Worm (Caenorhabditis elegans) whole organism, L2 larva: ENCODE data around the gene C44C1.1.
A peak's percentile ranks its signal among the peaks of the same experiment; 100 is the strongest.

Experiments
- C34F6.9 ChIP-seq: fragments of 150-350 bp; optimal IDR thresholded peaks from 2 replicates; lab custom pipeline; 2014; ENCODE audit warnings: missing biosample characterization, missing genetic modification characterization
- F13H6.1 ChIP-seq: sonication (generic microtip); optimal IDR thresholded peaks from 2 replicates; lab custom pipeline; 2016; ENCODE audit warnings: missing genetic modification characterization, missing compliant biosample characterization
- R02D3.7 ChIP-seq: fragments of 150-350 bp; optimal IDR thresholded peaks from 2 replicates; lab custom pipeline; 2014; ENCODE audit warnings: missing biosample characterization, missing genetic modification characterization
- Y55F3AM.14 ChIP-seq: fragments of 200-800 bp; sonication (Bioruptor generic); optimal IDR thresholded peaks from 2 replicates; lab custom pipeline; 2018; ENCODE audit warnings: mild to moderate bottlenecking, missing genetic modification characterization, missing compliant biosample characterization
- alr-1 ChIP-seq: fragments of 150-350 bp; optimal IDR thresholded peaks from 2 replicates; lab custom pipeline; 2014; ENCODE audit warnings: missing biosample characterization, missing genetic modification characterization
- aly-2 ChIP-seq: fragments of 150-350 bp; optimal IDR thresholded peaks from 2 replicates; lab custom pipeline; 2014; ENCODE audit warnings: missing biosample characterization, missing genetic modification characterization
- ama-1 ChIP-seq: fragments of 150-350 bp; optimal IDR thresholded peaks from 2 replicates; lab custom pipeline; 2018; ENCODE audit warnings: inconsistent platforms
- blmp-1 ChIP-seq: sonication (generic microtip); optimal IDR thresholded peaks from 2 replicates; lab custom pipeline; 2017; ENCODE audit warnings: missing genetic modification characterization, mild to moderate bottlenecking, missing compliant biosample characterization, antibody characterized with exemption, moderate library complexity; ENCODE audit not compliant: insufficient read depth
- ceh-16 ChIP-seq: fragments of 150-350 bp; optimal IDR thresholded peaks from 2 replicates; lab custom pipeline; 2014; ENCODE audit warnings: missing biosample characterization, missing genetic modification characterization
- ceh-82 ChIP-seq: fragments of 150-350 bp; optimal IDR thresholded peaks from 2 replicates; lab custom pipeline; 2014; ENCODE audit warnings: missing biosample characterization, missing genetic modification characterization
- crh-2 ChIP-seq: sonication (generic microtip); optimal IDR thresholded peaks from 2 replicates; lab custom pipeline; 2017; ENCODE audit warnings: missing biosample characterization, missing genetic modification characterization
- dmd-4 ChIP-seq: sonication (generic microtip); optimal IDR thresholded peaks from 2 replicates; lab custom pipeline; 2017; ENCODE audit warnings: missing biosample characterization, missing genetic modification characterization
- egl-27 ChIP-seq: sonication (generic microtip); optimal IDR thresholded peaks from 3 replicates; lab custom pipeline; 2017; ENCODE audit warnings: missing biosample characterization, missing genetic modification reagents, missing genetic modification characterization
- elt-1 ChIP-seq: fragments of 150-350 bp; optimal IDR thresholded peaks from 2 replicates; lab custom pipeline; 2014; ENCODE audit warnings: missing biosample characterization, missing genetic modification characterization
- elt-3 ChIP-seq: sonication (generic microtip); optimal IDR thresholded peaks from 2 replicates; lab custom pipeline; 2017; ENCODE audit warnings: missing biosample characterization, missing genetic modification characterization
- fos-1 ChIP-seq: fragments of 150-350 bp; optimal IDR thresholded peaks from 2 replicates; lab custom pipeline; 2014; ENCODE audit warnings: missing biosample characterization, missing genetic modification characterization
- gmeb-1 ChIP-seq: fragments of 150-350 bp; optimal IDR thresholded peaks from 2 replicates; lab custom pipeline; 2014; ENCODE audit warnings: missing biosample characterization, missing genetic modification characterization
- lin-11 ChIP-seq: fragments of 150-350 bp; sonication (generic microtip); optimal IDR thresholded peaks from 2 replicates; lab custom pipeline; 2014; ENCODE audit warnings: missing biosample characterization, missing genetic modification characterization, inconsistent platforms, mixed read lengths
- lin-13 ChIP-seq: fragments of 150-350 bp; optimal IDR thresholded peaks from 2 replicates; lab custom pipeline; 2014; ENCODE audit warnings: missing biosample characterization, missing genetic modification reagents, missing genetic modification characterization
- lin-39 ChIP-seq: fragments of 150-350 bp; optimal IDR thresholded peaks from 2 replicates; lab custom pipeline; 2014; ENCODE audit warnings: missing biosample characterization, missing genetic modification reagents, missing genetic modification characterization
- lsy-2 ChIP-seq, 2 experiments: fragments of 150-350 bp in 1 of 2; sonication (generic microtip) in 1 of 2; optimal IDR thresholded peaks; 2 replicates each; lab custom pipeline; 2014 to 2017; ENCODE audit warnings: missing biosample characterization in 2 of 2, missing genetic modification characterization in 2 of 2
- mab-5 ChIP-seq: fragments of 150-350 bp; optimal IDR thresholded peaks from 2 replicates; lab custom pipeline; 2014; ENCODE audit warnings: missing biosample characterization, missing genetic modification characterization
- mbf-1 ChIP-seq: sonication (generic microtip); optimal IDR thresholded peaks from 2 replicates; lab custom pipeline; 2017; ENCODE audit warnings: missing biosample characterization, missing genetic modification characterization
- mdl-1 ChIP-seq, 2 experiments: fragments of 150-350 bp in 1 of 2; sonication (generic microtip) in 1 of 2; optimal IDR thresholded peaks; 2 replicates each; lab custom pipeline; 2017; ENCODE audit warnings: missing biosample characterization in 2 of 2, missing genetic modification characterization in 2 of 2
- nhr-10 ChIP-seq: sonication (generic microtip); optimal IDR thresholded peaks from 2 replicates; lab custom pipeline; 2017; ENCODE audit warnings: missing biosample characterization, missing genetic modification characterization
- nhr-11 ChIP-seq: fragments of 150-350 bp; optimal IDR thresholded peaks from 2 replicates; lab custom pipeline; 2014; ENCODE audit warnings: missing biosample characterization, missing genetic modification characterization
- nhr-12 ChIP-seq: fragments of 150-350 bp; optimal IDR thresholded peaks from 2 replicates; lab custom pipeline; 2014; ENCODE audit warnings: missing biosample characterization, missing genetic modification characterization
- nhr-129 ChIP-seq: fragments of 150-350 bp; optimal IDR thresholded peaks from 2 replicates; lab custom pipeline; 2014; ENCODE audit warnings: missing biosample characterization, missing genetic modification characterization
- nhr-21 ChIP-seq: fragments of 150-350 bp; optimal IDR thresholded peaks from 2 replicates; lab custom pipeline; 2014; ENCODE audit warnings: missing biosample characterization, missing genetic modification characterization
- nhr-23 ChIP-seq: fragments of 150-350 bp; optimal IDR thresholded peaks from 2 replicates; lab custom pipeline; 2014; ENCODE audit warnings: missing biosample characterization, missing genetic modification reagents, missing genetic modification characterization
- nhr-237 ChIP-seq: fragments of 150-350 bp; optimal IDR thresholded peaks from 2 replicates; lab custom pipeline; 2014; ENCODE audit warnings: missing biosample characterization, missing genetic modification characterization
- nhr-25 ChIP-seq: fragments of 150-350 bp; sonication (generic microtip); optimal IDR thresholded peaks from 3 replicates; lab custom pipeline; 2014; ENCODE audit warnings: missing biosample characterization, missing genetic modification characterization
- nhr-6 ChIP-seq: fragments of 150-350 bp; optimal IDR thresholded peaks from 2 replicates; lab custom pipeline; 2014; ENCODE audit warnings: missing biosample characterization, missing genetic modification characterization
- nhr-77 ChIP-seq: fragments of 150-350 bp; optimal IDR thresholded peaks from 2 replicates; lab custom pipeline; 2014; ENCODE audit warnings: missing biosample characterization, missing genetic modification characterization
- peb-1 ChIP-seq: fragments of 150-350 bp; optimal IDR thresholded peaks from 2 replicates; lab custom pipeline; 2014; ENCODE audit warnings: missing biosample characterization, missing genetic modification characterization
- sem-4 ChIP-seq: fragments of 150-350 bp; optimal IDR thresholded peaks from 2 replicates; lab custom pipeline; 2014; ENCODE audit warnings: missing biosample characterization, missing genetic modification reagents, missing genetic modification characterization
- skn-1 ChIP-seq: sonication (generic microtip); optimal IDR thresholded peaks from 2 replicates; lab custom pipeline; 2017; ENCODE audit warnings: missing biosample characterization, missing genetic modification characterization
- sma-3 ChIP-seq: sonication (generic microtip); optimal IDR thresholded peaks from 2 replicates; lab custom pipeline; 2016; ENCODE audit warnings: missing genetic modification reagents, missing genetic modification characterization, missing compliant biosample characterization
- sma-9 ChIP-seq, 2 experiments: fragments of 150-350 bp in 1 of 2; sonication (generic microtip) in 1 of 2; optimal IDR thresholded peaks; 2 replicates each; lab custom pipeline; 2014 to 2016; ENCODE audit warnings: missing genetic modification characterization in 2 of 2, mild to moderate bottlenecking in 1 of 2, missing biosample characterization in 1 of 2, missing compliant biosample characterization in 1 of 2, missing genetic modification reagents in 1 of 2, moderate library complexity in 1 of 2
- snpc-4 ChIP-seq: fragments of 150-350 bp; optimal IDR thresholded peaks from 2 replicates; lab custom pipeline; 2014; ENCODE audit warnings: missing biosample characterization, missing genetic modification characterization
- unc-39 ChIP-seq: fragments of 150-350 bp; optimal IDR thresholded peaks from 2 replicates; lab custom pipeline; 2014; ENCODE audit warnings: missing biosample characterization, missing genetic modification characterization
- unc-55 ChIP-seq: fragments of 150-350 bp; sonication (generic microtip); optimal IDR thresholded peaks from 3 replicates; lab custom pipeline; 2014; ENCODE audit warnings: missing biosample characterization, missing genetic modification reagents, missing genetic modification characterization
- unc-62 ChIP-seq: fragments of 150-350 bp; optimal IDR thresholded peaks from 2 replicates; lab custom pipeline; 2014; ENCODE audit warnings: missing biosample characterization, missing genetic modification reagents, missing genetic modification characterization
- zag-1 ChIP-seq: fragments of 150-350 bp; optimal IDR thresholded peaks from 2 replicates; lab custom pipeline; 2014; ENCODE audit warnings: missing biosample characterization, missing genetic modification characterization
- ztf-1 ChIP-seq: fragments of 200-800 bp; sonication (Bioruptor generic); conservative IDR thresholded peaks from 2 replicates; pipeline ENCODE4 v1.3.6; 2022; ENCODE audit warnings: missing genetic modification characterization, missing compliant biosample characterization
- ztf-11 ChIP-seq: sonication (generic microtip); optimal IDR thresholded peaks from 2 replicates; lab custom pipeline; 2017; ENCODE audit warnings: missing biosample characterization, missing genetic modification characterization
- ztf-4 ChIP-seq: fragments of 150-350 bp; optimal IDR thresholded peaks from 2 replicates; lab custom pipeline; 2014; ENCODE audit warnings: missing biosample characterization, missing genetic modification characterization

The C44C1.1 gene

ce11 chrX:980252-981009 is at the start of gene C44C1.1:
Gene C44C1.1 (plus strand): TSS chrX:980776.
- TF ChIP-seq lin-13 (GFP tag; lab: Kevin White, UChicago): no peak
- peak; percentile 36 for TF ChIP-seq ceh-16 (tag; lab: Kevin White, UChicago)
- peak; percentile 52 for TF ChIP-seq nhr-25 (tag; lab: Kevin White, UChicago)
- TF ChIP-seq ztf-11 (tag; lab: Kevin White, UChicago): no peak
- no peak for TF ChIP-seq snpc-4 (tag; lab: Kevin White, UChicago)
- TF ChIP-seq unc-39 (tag; lab: Kevin White, UChicago): no peak
- no peak for TF ChIP-seq sem-4 (tag; lab: Kevin White, UChicago)
- no peak for TF ChIP-seq mdl-1 (tag; optimal IDR thresholded peaks at IDR 0.05; lab: Kevin White, UChicago)
- peak; percentile 7 for TF ChIP-seq sma-3 (GFP tag; lab: Kevin White, UChicago)
- TF ChIP-seq lin-11 (tag; lab: Kevin White, UChicago): no peak
- TF ChIP-seq nhr-129 (tag; lab: Kevin White, UChicago): peak; percentile 35
- TF ChIP-seq mbf-1 (tag; lab: Kevin White, UChicago): no peak
- TF ChIP-seq aly-2 (tag; lab: Kevin White, UChicago): no peak
- TF ChIP-seq elt-3 (tag; lab: Kevin White, UChicago): no peak
- peak; percentile 47 for TF ChIP-seq fos-1
- no peak for TF ChIP-seq R02D3.7 (tag; lab: Kevin White, UChicago)
- no peak for TF ChIP-seq peb-1 (tag; lab: Kevin White, UChicago)
- TF ChIP-seq mab-5: no peak
- no peak for TF ChIP-seq ztf-1
- peak in 1 of 2 experiments; percentile 7 for TF ChIP-seq lsy-2 (tag; optimal IDR thresholded peaks at IDR 0.05; lab: Kevin White, UChicago)
- TF ChIP-seq nhr-10 (tag; lab: Kevin White, UChicago): no peak
- TF ChIP-seq ama-1 (lab: Kevin White, UChicago): no peak
- no peak for TF ChIP-seq nhr-237
- no peak for TF ChIP-seq alr-1 (tag; lab: Kevin White, UChicago)
- no peak for TF ChIP-seq skn-1
- TF ChIP-seq blmp-1: peak; percentile 68
- no peak for TF ChIP-seq nhr-12
- TF ChIP-seq elt-1 (tag; lab: Kevin White, UChicago): no peak
- no peak for TF ChIP-seq ceh-82 (tag; lab: Kevin White, UChicago)
- TF ChIP-seq nhr-11 (tag; lab: Kevin White, UChicago): no peak
- no peak for TF ChIP-seq egl-27 (tag; lab: Kevin White, UChicago)
- no peak for TF ChIP-seq crh-2 (tag; lab: Kevin White, UChicago)
- no peak for TF ChIP-seq nhr-23 (tag; lab: Kevin White, UChicago)
- TF ChIP-seq Y55F3AM.14 (GFP tag; lab: Kevin White, UChicago): no peak
- TF ChIP-seq nhr-21 (tag; lab: Kevin White, UChicago): peak; percentile 61
- no peak for TF ChIP-seq nhr-6
- TF ChIP-seq dmd-4 (tag; lab: Kevin White, UChicago): no peak
- TF ChIP-seq sma-9 (GFP tag; optimal IDR thresholded peaks at IDR 0.05; lab: Kevin White, UChicago): no peak
- TF ChIP-seq sma-9 (tag; optimal IDR thresholded peaks at IDR 0.05; lab: Kevin White, UChicago): no peak
- no peak for TF ChIP-seq lin-39 (tag; lab: Kevin White, UChicago)
- no peak for TF ChIP-seq gmeb-1 (tag; lab: Kevin White, UChicago)
- no peak for TF ChIP-seq C34F6.9 (tag; lab: Kevin White, UChicago)
- no peak for TF ChIP-seq ztf-4 (tag; lab: Kevin White, UChicago)
- no peak for TF ChIP-seq unc-55 (GFP tag; lab: Kevin White, UChicago)
- TF ChIP-seq zag-1 (tag; lab: Kevin White, UChicago): no peak

ce11 chrX:932874-933273 is 47.7 kb upstream of the C44C1.1 start:
- TF ChIP-seq unc-62 (GFP tag; lab: Kevin White, UChicago) (no peak), ama-1 (lab: Kevin White, UChicago) (no peak), nhr-77 (tag; lab: Kevin White, UChicago) (no peak), nhr-21 (tag; lab: Kevin White, UChicago) (no peak), peb-1 (tag; lab: Kevin White, UChicago) (no peak), F13H6.1 (no peak), ztf-4 (tag; lab: Kevin White, UChicago) (no peak), lin-13 (GFP tag; lab: Kevin White, UChicago) (no peak), ceh-82 (tag; lab: Kevin White, UChicago) (no peak), mdl-1 (tag; optimal IDR thresholded peaks at IDR 0.05; lab: Kevin White, UChicago) (peak in 1 of 2 experiments; percentile 57), unc-55 (GFP tag; lab: Kevin White, UChicago) (peak; percentile 72), nhr-11 (tag; lab: Kevin White, UChicago) (no peak), skn-1 (no peak), nhr-129 (tag; lab: Kevin White, UChicago) (peak; percentile 54), alr-1 (tag; lab: Kevin White, UChicago) (no peak), ceh-16 (tag; lab: Kevin White, UChicago) (no peak), elt-1 (tag; lab: Kevin White, UChicago) (no peak), lsy-2 (tag; optimal IDR thresholded peaks at IDR 0.05; lab: Kevin White, UChicago) (peak in 1 of 2 experiments; percentile 40), ztf-11 (tag; lab: Kevin White, UChicago) (no peak), gmeb-1 (tag; lab: Kevin White, UChicago) (no peak), sma-9 (GFP tag; optimal IDR thresholded peaks at IDR 0.05; lab: Kevin White, UChicago) (no peak), sma-9 (tag; optimal IDR thresholded peaks at IDR 0.05; lab: Kevin White, UChicago) (no peak), sma-3 (GFP tag; lab: Kevin White, UChicago) (no peak), ztf-1 (no peak), crh-2 (tag; lab: Kevin White, UChicago) (peak; percentile 51), lin-39 (tag; lab: Kevin White, UChicago) (no peak), nhr-12 (no peak), blmp-1 (no peak), zag-1 (tag; lab: Kevin White, UChicago) (peak; percentile 52), C34F6.9 (tag; lab: Kevin White, UChicago) (peak; percentile 43), elt-3 (tag; lab: Kevin White, UChicago) (no peak), snpc-4 (tag; lab: Kevin White, UChicago) (no peak)
